Worm (Caenorhabditis elegans): ENCODE measurements around the gene srw-119.
"Not testable (repeated sequence)": the region's sequence is repeated elsewhere in the genome, so short reads cannot be mapped to it uniquely, and the experiment has no call there.

The srw-119 gene

ce11 chrV:2992060-2992459, 7.6 kb downstream of the srw-119 start:
- no peak for TF ChIP-seq unc-62 (GFP tag; optimal IDR thresholded peaks at IDR 0.05)

DNA sequence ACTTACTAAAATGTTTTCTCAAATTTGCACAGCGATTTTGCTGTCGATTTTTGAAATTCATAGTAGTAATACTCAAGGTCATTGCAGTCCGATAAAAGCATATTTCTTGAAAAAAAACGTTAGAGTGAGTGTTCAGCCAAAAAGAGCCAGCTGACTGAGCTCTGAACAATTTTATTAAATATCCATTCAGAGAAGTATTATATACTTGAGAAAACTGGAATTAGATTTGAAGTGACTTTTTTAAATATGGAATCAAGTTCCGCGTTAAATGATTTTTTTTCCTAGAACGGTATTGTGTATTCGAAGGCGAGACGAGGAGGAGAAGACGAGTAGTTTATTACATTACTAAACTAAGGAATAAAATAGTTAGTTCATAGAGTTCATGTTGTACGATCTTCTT, 8.2 kb downstream of the srw-119 start, which contains the start of gene srw-121:
Gene srw-121, minus strand, starts transcription at position 101 of the 400 bp plus-strand sequence.
- no peak for TF ChIP-seq unc-62 (GFP tag; optimal IDR thresholded peaks at IDR 0.05)

ce11 chrV:2987407-2987806, 12.2 kb downstream of the srw-119 start, which contains the start of gene srh-85:
Gene srh-85, minus strand, starts transcription at chrV:2987507.
- TF ChIP-seq unc-62 (GFP tag; optimal IDR thresholded peaks at IDR 0.05): no peak

- TF ChIP-seq unc-62 (GFP tag; optimal IDR thresholded peaks at IDR 0.05): no peak
These were observed 14.3 kb downstream of the srw-119 start, which contains the start of gene srw-139 for ce11 chrV:2985309-2985708. Gene srw-139, minus strand, starts transcription at chrV:2985409.

DNA sequence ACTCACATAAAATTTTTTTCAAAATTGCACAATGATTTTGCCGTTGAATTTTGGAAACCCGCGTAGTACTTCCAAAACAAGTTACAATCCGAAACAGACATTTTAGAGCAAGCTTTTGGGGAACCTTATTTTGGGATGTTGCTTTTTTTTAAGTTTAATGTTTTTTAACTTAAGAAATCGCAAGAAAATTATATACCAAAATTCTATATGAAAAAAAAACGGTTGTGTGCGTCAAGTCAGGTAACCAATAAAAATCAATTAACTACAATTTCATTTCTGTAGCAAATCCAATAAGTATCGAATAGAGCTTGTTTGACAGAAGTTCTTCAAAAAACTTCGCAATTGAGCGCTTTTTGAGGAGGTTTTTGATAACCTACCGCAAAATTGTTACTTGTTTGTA, 16.3 kb downstream of the srw-119 start, which contains the start of gene srw-117:
Gene srw-117, minus strand, starts transcription at position 101 of the 400 bp plus-strand sequence.
- no peak for TF ChIP-seq unc-62 (GFP tag; optimal IDR thresholded peaks at IDR 0.05)

DNA sequence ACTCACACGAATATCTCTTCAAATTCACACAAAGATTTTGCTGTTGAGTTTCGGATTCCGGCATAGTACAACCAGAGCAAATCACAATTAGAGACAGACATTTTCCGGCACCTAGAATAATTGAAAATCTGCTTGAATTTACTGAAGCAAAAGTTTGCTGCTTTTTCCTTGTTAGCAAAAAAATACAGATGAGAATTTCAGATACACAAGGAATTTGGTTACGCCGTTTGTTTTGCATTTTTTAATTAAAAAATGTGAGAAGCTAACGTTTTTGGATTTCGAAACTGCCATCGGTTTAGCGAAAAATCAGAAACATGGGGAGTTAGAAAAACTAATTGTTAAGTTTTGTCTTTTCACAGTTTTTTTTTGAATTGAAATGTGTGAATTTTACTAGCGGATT, 19.7 kb downstream of the srw-119 start, which contains the start of gene srw-118:
Gene srw-118, minus strand, starts transcription at position 101 of the 400 bp plus-strand sequence.
- no peak for TF ChIP-seq unc-62 (GFP tag; optimal IDR thresholded peaks at IDR 0.05)

DNA sequence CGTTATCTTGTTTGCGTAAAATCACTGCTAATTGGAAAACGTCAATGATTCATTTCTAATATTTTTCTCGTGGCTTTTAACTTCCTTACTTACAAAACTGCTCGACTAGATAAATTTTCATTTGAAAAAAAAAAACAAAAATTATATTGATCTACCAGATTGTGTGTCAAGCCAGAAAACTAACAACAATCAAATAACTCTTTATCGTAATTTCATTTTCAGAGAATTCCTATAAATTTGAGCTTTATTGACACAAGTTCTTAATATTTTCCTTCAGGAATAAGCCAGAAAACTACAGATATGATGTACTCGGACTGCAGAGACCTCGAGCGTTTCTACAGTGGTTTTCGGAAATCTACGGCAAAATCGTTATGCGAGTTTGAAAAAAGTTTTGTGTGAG, 23.3 kb downstream of the srw-119 start, which contains the start of gene srw-124:
Gene srw-124, plus strand, starts transcription at position 301 of the 400 bp plus-strand sequence.
- no peak for TF ChIP-seq unc-62 (GFP tag; optimal IDR thresholded peaks at IDR 0.05)

ce11 chrV:2975285-2975684, 24.4 kb downstream of the srw-119 start, which contains the start of gene srw-123:
Gene srw-123, minus strand, starts transcription at chrV:2975385.
- TF ChIP-seq unc-62 (GFP tag; optimal IDR thresholded peaks at IDR 0.05): not testable (repeated sequence)

DNA sequence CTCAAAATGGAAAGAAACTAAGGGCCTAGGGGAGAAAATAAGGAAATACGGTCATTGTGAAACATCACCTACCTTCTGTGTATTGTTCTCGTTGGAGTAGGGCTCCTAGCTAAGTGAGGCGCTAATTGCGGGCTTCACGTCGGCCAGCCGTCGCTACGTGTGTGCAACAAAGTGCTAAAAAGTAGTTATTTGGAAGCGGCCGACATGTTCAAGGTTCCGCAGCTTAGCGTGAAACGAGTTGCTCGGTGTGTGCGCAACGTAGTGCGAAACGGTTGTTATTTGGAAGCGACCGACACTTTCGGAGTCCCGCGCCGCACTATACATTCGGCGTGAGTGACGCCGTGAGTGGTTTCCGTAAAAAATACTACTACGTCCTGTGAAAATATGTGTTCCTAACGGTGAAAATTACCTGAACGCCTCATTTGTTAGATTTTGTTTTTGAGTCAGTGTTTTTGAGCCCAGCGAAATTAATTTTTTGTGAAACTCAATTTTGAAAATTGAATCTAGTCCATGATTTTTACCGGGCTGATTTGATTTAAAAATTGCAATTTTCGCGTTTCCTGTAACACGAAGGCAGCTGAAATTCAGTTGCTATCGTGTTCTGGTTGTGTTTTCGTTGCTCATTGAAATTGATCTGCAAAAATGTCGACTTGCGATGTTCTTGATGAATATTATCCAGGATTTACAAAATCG, 28.2 kb downstream of the srw-119 start, which contains the start of gene srw-129:
Gene srw-129, plus strand, starts transcription at position 643 of the 693 bp plus-strand sequence.
- no peak for TF ChIP-seq unc-62 (GFP tag; optimal IDR thresholded peaks at IDR 0.05)

- TF ChIP-seq unc-62 (GFP tag; optimal IDR thresholded peaks at IDR 0.05): no peak
These were observed 34.9 kb downstream of the srw-119 start, which contains the start of gene srh-88 for ce11 chrV:2964786-2965185. Gene srh-88, minus strand, starts transcription at chrV:2964886.

DNA sequence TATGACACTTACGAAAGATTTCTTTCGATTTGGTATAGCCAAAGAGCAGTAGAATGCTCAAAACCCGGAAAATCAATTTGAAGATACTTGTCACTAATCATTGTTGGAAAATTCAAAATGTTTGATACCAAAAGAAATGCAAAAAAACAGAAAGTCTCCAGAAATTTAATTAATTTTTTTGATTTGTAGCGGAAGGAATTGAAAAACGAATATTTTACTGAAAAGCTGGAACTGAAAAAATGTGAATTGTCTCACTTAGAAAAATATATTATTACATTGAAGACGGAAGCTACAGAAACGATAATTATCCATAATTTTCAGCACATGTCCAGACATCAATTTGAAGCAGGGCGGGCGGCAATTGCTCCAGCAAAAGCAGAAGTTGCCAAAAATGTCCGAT, 36.7 kb downstream of the srw-119 start, which contains the start of gene srw-138:
Gene srw-138, minus strand, starts transcription at position 101 of the 400 bp plus-strand sequence.
- no peak for TF ChIP-seq unc-62 (GFP tag; optimal IDR thresholded peaks at IDR 0.05)

- TF ChIP-seq unc-62 (GFP tag; optimal IDR thresholded peaks at IDR 0.05): no peak
These were observed 38.7 kb downstream of the srw-119 start, which contains the start of gene srw-144 for ce11 chrV:2960894-2961293. Gene srw-144, minus strand, starts transcription at chrV:2960994.

DNA sequence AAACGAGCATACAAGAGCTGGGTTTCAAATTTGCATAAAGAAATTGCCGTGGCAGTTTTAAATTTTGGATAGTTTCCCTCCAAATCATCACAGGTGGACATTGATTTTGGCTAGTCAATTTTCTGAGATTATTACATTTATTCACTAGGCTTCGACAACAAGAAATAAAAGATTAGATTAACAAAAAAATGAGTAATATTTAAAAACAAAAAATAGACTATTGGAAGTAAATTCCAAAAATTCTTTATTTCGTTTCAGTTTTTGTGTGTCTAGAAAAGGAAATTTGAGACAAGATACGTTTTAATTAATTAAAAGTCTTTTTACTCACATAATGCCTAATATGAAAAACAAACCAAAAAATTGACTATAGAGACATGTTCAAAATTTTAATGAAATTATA, 41.4 kb downstream of the srw-119 start, which contains the start of gene srw-142:
Gene srw-142, minus strand, starts transcription at position 101 of the 400 bp plus-strand sequence.
- TF ChIP-seq unc-62 (GFP tag; optimal IDR thresholded peaks at IDR 0.05): no peak

ce11 chrV:2955342-2955741, 44.3 kb downstream of the srw-119 start, which contains the start of gene srh-248:
Gene srh-248, minus strand, starts transcription at chrV:2955442.
- not testable (repeated sequence) for TF ChIP-seq unc-62 (GFP tag; optimal IDR thresholded peaks at IDR 0.05)

ce11 chrV:2952102-2952501, 47.5 kb downstream of the srw-119 start, which contains the start of gene srw-122:
Gene srw-122, minus strand, starts transcription at chrV:2952202.
- TF ChIP-seq unc-62 (GFP tag; optimal IDR thresholded peaks at IDR 0.05): not testable (repeated sequence)
